Worm (Caenorhabditis elegans): ENCODE measurements around the gene pyr-1.

DNA sequence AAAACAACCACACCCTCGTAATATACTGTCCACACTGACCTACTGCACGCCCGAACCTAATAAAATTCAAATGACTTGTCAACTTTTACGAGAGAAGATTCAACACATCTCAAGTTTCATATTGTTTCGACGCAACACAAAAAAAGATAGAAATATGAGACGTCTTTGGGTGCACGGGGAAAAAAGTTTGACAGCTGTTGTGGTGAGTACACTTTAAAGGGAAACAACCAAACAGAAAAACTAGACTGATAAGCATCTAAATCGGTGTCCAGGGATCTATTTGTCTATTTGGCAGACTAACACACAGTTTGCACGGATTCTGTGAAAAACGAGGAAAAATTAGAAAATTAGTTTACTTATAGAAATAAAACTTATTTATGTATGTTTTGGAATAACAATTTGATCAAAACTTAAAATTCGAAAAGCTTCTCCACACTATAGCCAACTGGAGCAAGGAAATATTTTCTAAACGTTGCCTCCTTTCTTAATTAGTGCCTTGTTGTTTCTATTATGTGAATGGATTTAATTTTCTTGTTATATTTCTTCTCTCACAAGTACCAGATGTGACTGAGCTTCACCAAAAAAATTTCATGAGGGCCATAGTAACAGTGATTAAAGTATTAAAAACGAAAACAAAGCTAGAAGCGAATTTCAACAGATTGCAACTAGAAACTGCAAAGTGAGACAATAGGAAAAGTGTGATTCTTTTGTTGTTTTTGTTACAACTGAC is 7.1 kb upstream of the pyr-1 start:
- TF ChIP-seq him-1 (tag; optimal IDR thresholded peaks at IDR 0.05) (no peak), ets-4 (GFP tag; optimal IDR thresholded peaks at IDR 0.05) (no peak), ccch-3 (GFP tag; optimal IDR thresholded peaks at IDR 0.05) (no peak), ama-1 (optimal IDR thresholded peaks at IDR 0.05) (no peak), ama-1 (GFP tag; optimal IDR thresholded peaks at IDR 0.05) (no peak), rec-8 (tag; optimal IDR thresholded peaks at IDR 0.05) (no peak), ztf-18 (tag; optimal IDR thresholded peaks at IDR 0.05) (no peak), lin-26 (GFP tag; IDR thresholded peaks at IDR 0.05) (no peak)

All from whole organism, young adult.